Worm (Caenorhabditis elegans): ENCODE results near the gene F41D9.2.

DNA sequence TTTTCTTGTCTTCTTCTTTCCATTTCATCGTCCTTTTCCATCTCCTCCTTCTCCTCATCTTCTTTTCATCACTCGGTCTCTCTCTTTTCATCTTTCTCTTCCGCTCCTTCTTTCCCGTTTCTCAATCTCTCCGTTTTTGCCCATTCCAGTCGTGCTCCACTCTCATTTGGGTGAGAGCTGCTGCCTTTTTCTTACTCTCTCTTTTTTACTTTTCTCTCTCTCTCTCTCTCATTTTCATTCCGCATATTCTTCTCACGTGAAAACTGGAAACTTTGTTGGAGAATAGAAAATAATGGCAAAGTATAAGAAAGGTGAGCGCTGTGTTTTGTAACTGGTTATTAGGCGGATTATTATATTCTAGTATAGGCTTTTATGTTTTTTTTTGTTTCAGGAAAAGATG is 6.4 kb downstream of the F41D9.2 start, which contains the start of gene tbc-18:
- TF ChIP-seq him-1 (tag; optimal IDR thresholded peaks at IDR 0.05) = peak; percentile 50
- peak; percentile 53 for TF ChIP-seq W03F9.2 (tag; optimal IDR thresholded peaks at IDR 0.05)

Data from whole organism, L4/young adult.